Fruit fly (Drosophila melanogaster) S2 (cell line): Measurements from ENCODE around the gene CG18478.
"Not testable (repeated sequence)": the region's sequence is repeated elsewhere in the genome, so short reads cannot be mapped to it uniquely, and the experiment has no call there.

Experiments used
- CG8478 ChIP-seq: fragments of >200 bp; optimal IDR thresholded peaks from 2 replicates; lab custom pipeline; 2018
- CTCF ChIP-seq, 2 experiments: fragments of >200 bp; optimal IDR thresholded peaks; 2 replicates each; lab custom pipeline; 2018

DNA sequence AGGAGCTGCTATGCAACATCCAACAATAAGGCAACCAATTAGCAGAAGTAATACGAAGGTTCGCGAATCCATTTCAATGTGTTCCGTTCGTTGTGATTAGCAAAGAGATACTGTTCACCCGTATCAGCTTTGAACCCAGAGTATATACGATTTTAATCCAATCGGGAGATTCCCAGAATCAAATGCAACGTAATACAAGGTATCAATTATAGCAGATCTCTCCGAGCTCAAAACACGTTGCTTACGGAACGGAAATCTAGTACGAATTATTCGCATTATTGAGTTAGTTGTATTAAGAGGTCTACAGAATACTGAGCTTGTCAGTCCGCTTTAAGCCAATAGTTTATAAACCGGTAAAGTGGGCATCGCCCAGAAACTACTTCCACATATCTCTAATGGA is 24.4 kb downstream of the CG18478 start, which contains the start of gene CG44140:
- not testable (repeated sequence) for TF ChIP-seq CTCF (optimal IDR thresholded peaks at IDR 0.05; lab: Kevin White, UChicago); CG8478 (lab: Kevin White, UChicago)
